Worm (Caenorhabditis elegans): ENCODE results near the gene dpy-31.
A peak's percentile ranks its signal among the peaks of the same experiment; 100 is the strongest.

Gene dpy-31

DNA sequence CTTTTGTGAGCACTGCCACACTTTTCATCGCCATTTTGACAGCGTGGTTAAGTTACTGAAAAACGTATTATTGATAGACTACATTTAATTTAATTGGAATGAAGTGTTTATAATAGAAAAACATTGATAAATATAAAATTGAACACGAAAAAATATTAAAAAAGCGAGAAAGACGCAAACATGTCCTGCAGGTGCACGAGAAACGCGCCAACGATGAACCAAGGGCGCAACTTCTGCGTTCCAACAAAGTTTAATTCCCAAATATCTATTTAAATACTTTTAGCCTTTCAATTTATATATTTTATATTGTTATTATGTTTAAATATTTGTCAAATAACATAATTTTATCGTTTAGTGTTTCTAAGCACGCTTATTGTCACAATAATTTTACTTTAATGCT is 32.1 kb downstream of the dpy-31 start, which contains the start of gene ndus-8 (continued):
- no peak for TF ChIP-seq C06A6.2 (GFP tag; conservative IDR thresholded peaks at IDR 0.05)
- TF ChIP-seq ztf-28 (GFP tag; IDR thresholded peaks at IDR 0.05): no peak
- TF ChIP-seq lin-40 (tag; optimal IDR thresholded peaks at IDR 0.05): peak; percentile 27
- no peak for TF ChIP-seq bed-1 (GFP tag; IDR thresholded peaks at IDR 0.05)
- TF ChIP-seq snpc-1.3 (tag; optimal IDR thresholded peaks at IDR 0.05; ENCODE audit: insufficient read depth): no peak
- no peak for TF ChIP-seq let-607 (tag; optimal IDR thresholded peaks at IDR 0.05)
- TF ChIP-seq hmg-1.2 (GFP tag; IDR thresholded peaks at IDR 0.05): peak; percentile 37; the same call in 1 of the 2 replicates
- no peak for TF ChIP-seq hlh-26 (GFP tag; conservative IDR thresholded peaks at IDR 0.05)
- no peak for TF ChIP-seq hsf-1 (GFP tag; IDR thresholded peaks at IDR 0.05)
- no peak for TF ChIP-seq sdz-38 (tag; optimal IDR thresholded peaks at IDR 0.05)
- no peak for TF ChIP-seq ceh-40 (GFP tag; IDR thresholded peaks at IDR 0.05)
- TF ChIP-seq ztf-25 (GFP tag; IDR thresholded peaks at IDR 0.05): no peak
- no peak for TF ChIP-seq cebp-2 (GFP tag; IDR thresholded peaks at IDR 0.05)
- TF ChIP-seq snpc-4 (GFP tag; optimal IDR thresholded peaks at IDR 0.05): no peak
- peak in 3 of 4 experiments; percentile 23 to 81 (median 42) for TF ChIP-seq snpc-4 (tag; optimal IDR thresholded peaks at IDR 0.05)
- no peak for TF ChIP-seq lag-1 (GFP tag; IDR thresholded peaks at IDR 0.05)
- TF ChIP-seq T26A5.8 (tag; optimal IDR thresholded peaks at IDR 0.05): no peak
- no peak for TF ChIP-seq dox-1 (GFP tag; IDR thresholded peaks at IDR 0.05)
- TF ChIP-seq athp-1 (tag; optimal IDR thresholded peaks at IDR 0.05): no peak
- no peak for TF ChIP-seq zim-3 (tag; optimal IDR thresholded peaks at IDR 0.05)
- TF ChIP-seq tbp1 (GFP tag; optimal IDR thresholded peaks at IDR 0.05): peak; percentile 21

DNA sequence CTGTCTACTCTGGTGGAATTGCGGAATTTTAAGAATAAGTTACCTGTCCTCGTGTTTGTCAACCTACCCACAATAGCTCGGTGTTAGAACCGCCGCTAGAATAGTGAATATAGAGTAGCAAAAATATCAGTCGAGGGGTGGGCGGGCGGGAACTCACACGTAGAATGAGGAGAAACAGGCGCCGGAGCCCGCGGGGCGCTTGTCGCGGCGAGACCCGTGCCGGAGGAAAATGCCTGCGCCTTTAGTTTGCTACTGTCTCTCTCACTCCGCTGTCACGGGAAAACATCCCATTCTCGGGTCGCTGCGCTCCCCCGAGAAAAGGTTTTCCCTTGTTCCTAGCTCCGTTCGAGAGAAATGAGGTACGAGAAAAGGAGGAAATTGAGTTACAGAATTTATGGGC is 33.7 kb downstream of the dpy-31 start:
- TF ChIP-seq egrh-3 (GFP tag; IDR thresholded peaks at IDR 0.05): peak; percentile 69; the same call in 1 of the 2 replicates

DNA sequence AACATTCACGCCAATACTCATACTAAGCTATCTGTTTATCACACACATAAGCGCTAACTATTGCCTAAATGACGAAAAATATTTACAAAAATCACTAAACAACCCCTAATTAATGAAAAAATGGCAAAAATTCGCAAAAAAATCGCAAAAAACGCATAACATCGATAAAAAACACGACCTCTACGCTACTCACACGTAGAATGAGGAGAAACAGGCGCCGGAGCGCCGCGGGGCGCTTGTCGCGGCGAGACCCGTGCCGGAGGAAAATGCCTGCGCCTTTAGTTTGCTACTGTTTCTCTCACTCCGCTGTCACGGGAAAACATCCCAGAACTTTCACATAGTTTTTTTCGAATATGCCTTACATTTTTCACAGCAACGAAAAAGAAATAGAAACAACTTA is 35.9 kb downstream of the dpy-31 start:
- 0 out of 2 replicates have a peak, but pooled peaks have one; percentile 8 for TF ChIP-seq egrh-3 (GFP tag; IDR thresholded peaks at IDR 0.05)
- TF ChIP-seq F33H1.4 (GFP tag; IDR thresholded peaks at IDR 0.05): peak; percentile 82
- TF ChIP-seq ceh-91 (GFP tag; IDR thresholded peaks at IDR 0.05): peak; percentile 63; the same call in 1 of the 2 replicates
- TF ChIP-seq D2030.7 (GFP tag; IDR thresholded peaks at IDR 0.05): peak; percentile 43; the same call in 1 of the 2 replicates
- peak; percentile 32 for TF ChIP-seq efl-1 (GFP tag; optimal IDR thresholded peaks at IDR 0.05)
- TF ChIP-seq hmg-1.2 (GFP tag; IDR thresholded peaks at IDR 0.05): 0 out of 2 replicates have a peak, but pooled peaks have one; percentile 12
- peak; percentile 61; the same call in 1 of the 2 replicates for TF ChIP-seq dox-1 (GFP tag; IDR thresholded peaks at IDR 0.05)
- peak; percentile 56 for TF ChIP-seq lsl-1 (GFP tag; optimal IDR thresholded peaks at IDR 0.05)
- peak; percentile 57 for TF ChIP-seq madf-6 (GFP tag; IDR thresholded peaks at IDR 0.05)

DNA sequence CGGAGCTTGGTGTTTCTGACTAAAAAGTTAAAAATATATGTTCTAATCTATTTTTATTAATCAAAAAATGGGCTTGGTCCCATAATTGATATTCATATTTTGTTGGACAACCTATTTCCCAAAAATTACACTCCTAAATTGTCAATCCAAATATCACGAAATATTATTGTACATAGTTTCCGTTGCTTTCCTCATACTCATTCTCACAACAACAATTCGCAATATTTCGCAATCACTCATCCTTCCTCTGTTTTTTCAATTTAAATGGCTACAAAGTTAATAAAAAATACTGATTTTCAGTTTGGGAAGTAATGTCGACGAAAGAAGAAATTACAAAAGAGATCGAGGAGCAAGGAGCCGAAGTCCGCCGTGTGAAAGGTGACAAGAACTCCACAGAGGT is 36.7 kb downstream of the dpy-31 start, which contains the start of gene pars-1:
TSS of gene pars-1 (plus strand) at position 301 of the 400 bp plus-strand sequence.
- TF ChIP-seq cebp-1 (GFP tag; IDR thresholded peaks at IDR 0.05) (no peak), cebp-1 (tag; optimal IDR thresholded peaks at IDR 0.05) (peak; percentile 89), ztf-26 (tag; optimal IDR thresholded peaks at IDR 0.05) (no peak)

DNA sequence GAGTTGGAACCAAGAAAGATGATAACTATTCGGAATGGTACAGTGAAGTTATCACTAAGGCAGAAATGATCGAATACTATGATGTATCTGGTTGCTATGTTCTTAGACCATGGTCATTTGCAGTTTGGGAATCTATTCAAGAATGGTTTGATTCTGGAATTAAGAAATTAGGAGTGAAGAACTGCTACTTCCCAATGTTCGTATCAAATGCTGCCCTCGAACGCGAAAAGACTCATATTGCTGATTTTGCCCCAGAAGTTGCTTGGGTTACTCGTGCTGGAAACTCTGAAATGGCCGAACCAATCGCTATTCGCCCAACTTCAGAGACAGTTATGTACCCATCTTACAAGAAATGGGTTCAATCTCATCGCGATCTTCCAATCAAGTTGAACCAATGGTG is 37.4 kb downstream of the dpy-31 start:
- TF ChIP-seq Y56A3A.18 (GFP tag; IDR thresholded peaks at IDR 0.05): no peak
- no peak for TF ChIP-seq B0261.1 (tag; optimal IDR thresholded peaks at IDR 0.05)
- TF ChIP-seq sdz-38 (tag; optimal IDR thresholded peaks at IDR 0.05): no peak
- no peak for TF ChIP-seq dox-1 (GFP tag; IDR thresholded peaks at IDR 0.05)
- no peak for TF ChIP-seq egl-44 (GFP tag; IDR thresholded peaks at IDR 0.05)
- TF ChIP-seq somi-1 (GFP tag; optimal IDR thresholded peaks at IDR 0.05): no peak
- TF ChIP-seq F39B2.1 (GFP tag; IDR thresholded peaks at IDR 0.05): no peak
- TF ChIP-seq nhr-90 (tag; optimal IDR thresholded peaks at IDR 0.05): no peak
- TF ChIP-seq madf-6 (GFP tag; IDR thresholded peaks at IDR 0.05): no peak
- no peak for TF ChIP-seq C17E4.6 (GFP tag; IDR thresholded peaks at IDR 0.05)
- no peak for TF ChIP-seq lir-1 (GFP tag; conservative IDR thresholded peaks at IDR 0.05)
